Fruit fly (Drosophila melanogaster) whole organism, embryonic: Measurements from ENCODE around the gene CG9992.
A peak's percentile ranks its signal among the peaks of the same experiment; 100 is the strongest.

Experiments used
- CG1529 ChIP-seq: fragments of 200-800 bp; sonication (Bioruptor generic); optimal IDR thresholded peaks from 3 replicates; lab custom pipeline; 2018; ENCODE audit warnings: missing biosample characterization, missing genetic modification characterization
- crc ChIP-seq: fragments of 200-800 bp; sonication (Bioruptor generic); optimal IDR thresholded peaks from 2 replicates; lab custom pipeline; 2016; ENCODE audit warnings: missing biosample characterization, missing genetic modification characterization
- insv ChIP-seq, 2 experiments: fragments of 200-800 bp; sonication (Bioruptor generic); optimal IDR thresholded peaks; 3 replicates each; lab custom pipeline; 2016 to 2018; ENCODE audit warnings: missing biosample characterization in 2 of 2, missing genetic modification characterization in 2 of 2
- lab ChIP-seq: fragments of 200-800 bp; sonication (Bioruptor generic); optimal IDR thresholded peaks from 3 replicates; lab custom pipeline; 2017; ENCODE audit warnings: missing biosample characterization, missing genetic modification characterization, mild to moderate bottlenecking, moderate library complexity, missing genetic modification reagents

dm6 chrX:16374059-16374458, 10.6 kb downstream of the CG9992 start:
- TF ChIP-seq lab (GFP tag; lab: Kevin White, UChicago) (no peak), insv (GFP tag; optimal IDR thresholded peaks at IDR 0.05; lab: Kevin White, UChicago) (peak in 1 of 2 experiments; percentile 40), CG1529 (GFP tag; lab: Kevin White, UChicago) (no peak), crc (GFP tag; lab: Kevin White, UChicago) (no peak)
